Fruit fly (Drosophila melanogaster): Measurements from ENCODE around the gene CG46448.

The CG46448 gene

dm6 chr2L:2402194-2402593 is 10.7 kb downstream of the CG46448 start (continued):
- TF ChIP-seq Ets65A (GFP tag) (peak; percentile 35), slou (GFP tag; optimal IDR thresholded peaks at IDR 0.05) (no peak), onecut (GFP tag; IDR thresholded peaks at IDR 0.05) (no peak), CG43689 (GFP tag; IDR thresholded peaks at IDR 0.05) (no peak), CG13424 (tag; optimal IDR thresholded peaks at IDR 0.05) (peak; percentile 27), H15 (GFP tag; IDR thresholded peaks at IDR 0.05) (0 out of 3 replicates have a peak, but pooled peaks have one; percentile 43), Hey (tag; optimal IDR thresholded peaks at IDR 0.05) (no peak), eve (GFP tag; optimal IDR thresholded peaks at IDR 0.05) (no peak), CG42726 (GFP tag; IDR thresholded peaks at IDR 0.05; ENCODE audit: partially characterized antibody) (no peak), H2.0 (GFP tag; IDR thresholded peaks at IDR 0.05) (0 out of 2 replicates have a peak, but pooled peaks have one; percentile 4), bowl (GFP tag; IDR thresholded peaks at IDR 0.05) (no peak), HLH3B (GFP tag; IDR thresholded peaks at IDR 0.05) (0 out of 2 replicates have a peak, but pooled peaks have one; percentile 25), CG10366 (GFP tag; IDR thresholded peaks at IDR 0.05) (peak; percentile 34; the same call in 1 of the 2 replicates), dysf (GFP tag; IDR thresholded peaks at IDR 0.05) (peak; percentile 22; the same call in 1 of the 3 replicates), NK7.1 (GFP tag; optimal IDR thresholded peaks at IDR 0.05) (no peak)

- peak; percentile 66 for TF ChIP-seq Hr39 (optimal IDR thresholded peaks at IDR 0.05)
- TF ChIP-seq CG14710 (tag; optimal IDR thresholded peaks at IDR 0.05), result no peak
These were observed 13.2 kb downstream of the CG46448 start for dm6 chr2L:2404631-2405030.

- no peak for TF ChIP-seq CG9437 (GFP tag; optimal IDR thresholded peaks at IDR 0.05)
- TF ChIP-seq maf-S (GFP tag; optimal IDR thresholded peaks at IDR 0.05), result no peak
- peak; percentile 33; the same call in 1 of the 3 replicates for TF ChIP-seq row (GFP tag; IDR thresholded peaks at IDR 0.05)
- no peak for TF ChIP-seq jumu (GFP tag; optimal IDR thresholded peaks at IDR 0.05)
- peak; percentile 76 for TF ChIP-seq Drgx (GFP tag; IDR thresholded peaks at IDR 0.05)
- no peak for TF ChIP-seq CG8944 (GFP tag; optimal IDR thresholded peaks at IDR 0.05)
- 0 out of 2 replicates have a peak, but pooled peaks have one; percentile 26 for TF ChIP-seq sisA (GFP tag; IDR thresholded peaks at IDR 0.05)
- no peak for TF ChIP-seq dimm (GFP tag; IDR thresholded peaks at IDR 0.05)
- peak; percentile 11 for TF ChIP-seq Sox102F (GFP tag; optimal IDR thresholded peaks at IDR 0.05)
- TF ChIP-seq Ets65A (GFP tag), result peak; percentile 87
- no peak for TF ChIP-seq prd (optimal IDR thresholded peaks at IDR 0.05)
- TF ChIP-seq prd (GFP tag; IDR thresholded peaks at IDR 0.05), result peak; percentile 33; the same call in 1 of the 3 replicates
- TF ChIP-seq sqz (GFP tag; optimal IDR thresholded peaks at IDR 0.05), result no peak
- no peak for TF ChIP-seq hkb (optimal IDR thresholded peaks at IDR 0.05)
- no peak for TF ChIP-seq hkb (GFP tag; IDR thresholded peaks at IDR 0.05)
- TF ChIP-seq CG7357 (GFP tag; IDR thresholded peaks at IDR 0.05), result 0 out of 3 replicates have a peak, but pooled peaks have one; percentile 11
- peak; percentile 27; the same call in 1 of the 2 replicates for TF ChIP-seq CG6689 (GFP tag; IDR thresholded peaks at IDR 0.05)
- no peak for TF ChIP-seq bcd (GFP tag; optimal IDR thresholded peaks at IDR 0.05)
- TF ChIP-seq sna (GFP tag; IDR thresholded peaks at IDR 0.05; ENCODE audit: partially characterized antibody), result no peak
- no peak for TF ChIP-seq Ets97D (GFP tag; optimal IDR thresholded peaks at IDR 0.05)
- peak; percentile 14 for TF ChIP-seq kni (GFP tag; optimal IDR thresholded peaks at IDR 0.05)
- peak; percentile 20 for TF ChIP-seq CG17359 (tag; optimal IDR thresholded peaks at IDR 0.05)
- no peak for TF ChIP-seq CG18476 (GFP tag; optimal IDR thresholded peaks at IDR 0.05)
- TF ChIP-seq Ptx1 (GFP tag; IDR thresholded peaks at IDR 0.05), result 0 out of 2 replicates have a peak, but pooled peaks have one; percentile 20
- TF ChIP-seq tap (tag; optimal IDR thresholded peaks at IDR 0.05), result no peak
- no peak for TF ChIP-seq pan (optimal IDR thresholded peaks at IDR 0.05)
- TF ChIP-seq pan (GFP tag; optimal IDR thresholded peaks at IDR 0.05 in 1 of 2, IDR thresholded peaks at IDR 0.05 in 1 of 2), result peak in 1 of 2 experiments; percentile 36
- TF ChIP-seq CG10366 (GFP tag; IDR thresholded peaks at IDR 0.05), result peak; percentile 23; the same call in 1 of the 2 replicates
These were observed 21.6 kb downstream of the CG46448 start for dm6 chr2L:2413093-2413492.

All from whole organism, embryonic.